Worm (Caenorhabditis elegans) whole organism, dauer: ENCODE data around the gene F53F4.18.

Experiments
- unc-62 ChIP-seq: sonication (generic microtip); optimal IDR thresholded peaks from 2 replicates; lab custom pipeline; 2017; ENCODE audit warnings: missing biosample characterization, missing genetic modification reagents, missing genetic modification characterization

Gene F53F4.18

DNA sequence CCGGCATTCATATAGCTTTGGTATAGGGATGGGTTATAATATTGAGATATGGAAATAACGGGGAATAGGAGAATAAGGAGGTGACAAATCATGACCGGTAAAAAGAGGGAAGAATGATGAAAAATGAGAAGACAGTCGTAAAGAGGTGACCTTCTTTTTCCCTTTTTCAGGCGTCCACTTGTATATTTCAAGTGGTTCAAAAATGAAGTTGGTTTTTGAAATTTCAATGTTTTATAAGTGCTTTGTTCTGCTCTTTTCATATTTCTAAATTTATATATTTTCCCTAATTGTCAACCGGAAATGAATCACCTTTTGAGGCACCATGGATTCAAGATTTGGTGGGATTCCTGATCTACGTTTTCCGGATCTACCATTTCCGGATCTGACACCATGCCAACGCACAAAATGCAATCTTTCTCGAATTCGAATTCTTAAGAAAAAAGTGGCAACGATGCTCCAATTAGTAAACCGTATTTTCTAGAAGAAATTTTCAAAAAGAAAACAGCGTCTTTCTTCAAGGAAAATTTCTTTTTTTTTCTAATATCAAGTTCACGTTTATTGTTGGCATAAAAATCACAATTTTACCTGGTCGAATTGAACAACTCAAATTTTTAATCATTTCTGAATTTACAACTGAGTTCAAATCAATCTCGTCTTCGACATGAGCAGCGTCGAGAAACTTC is at the start of gene F53F4.18, which contains the start of gene F53F4.2:
F53F4.18 (plus strand) TSS at position 633 of the 683 bp plus-strand sequence.
F53F4.2 (minus strand) TSS at position 101 of the 683 bp plus-strand sequence.
- TF ChIP-seq unc-62 (GFP tag; lab: Kevin White, UChicago): no peak

DNA sequence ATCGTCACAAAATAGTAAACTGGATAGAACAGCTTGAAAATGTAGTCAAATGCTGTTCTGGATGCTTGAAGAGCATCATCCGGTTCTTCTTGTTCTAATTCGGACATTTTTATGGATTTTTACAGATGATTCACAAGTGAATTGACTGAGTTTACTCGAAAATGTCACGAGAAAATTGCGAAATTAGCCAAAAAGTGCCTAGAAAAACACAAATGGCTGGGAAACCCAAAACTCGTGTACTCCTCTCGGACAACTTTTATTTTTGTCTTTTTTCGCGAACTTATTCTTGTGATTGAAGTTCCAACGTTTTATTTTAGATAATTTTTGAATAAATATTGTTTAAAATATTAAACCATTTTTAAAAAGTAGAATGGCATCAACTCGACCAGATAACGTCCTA is 38.3 kb upstream of the F53F4.18 start, which contains the start of the genes C56A3.4 and C56A3.5:
C56A3.4 (minus strand) TSS at position 154 of the 400 bp plus-strand sequence.
C56A3.5 (plus strand) TSS at position 367 of the 400 bp plus-strand sequence.
- no peak for TF ChIP-seq unc-62 (GFP tag; lab: Kevin White, UChicago)

- no peak for TF ChIP-seq unc-62 (GFP tag; lab: Kevin White, UChicago)
Measured at ce11 chrV:13556297-13556696, 33.6 kb upstream of the F53F4.18 start, which contains the start of gene C56A3.6. C56A3.6 (minus strand) TSS chrV:13556397.

ce11 chrV:13556746-13557145 is 33.2 kb upstream of the F53F4.18 start, which contains the start of gene cav-2:
cav-2 (plus strand) TSS chrV:13557104.
- no peak for TF ChIP-seq unc-62 (GFP tag; lab: Kevin White, UChicago)

DNA sequence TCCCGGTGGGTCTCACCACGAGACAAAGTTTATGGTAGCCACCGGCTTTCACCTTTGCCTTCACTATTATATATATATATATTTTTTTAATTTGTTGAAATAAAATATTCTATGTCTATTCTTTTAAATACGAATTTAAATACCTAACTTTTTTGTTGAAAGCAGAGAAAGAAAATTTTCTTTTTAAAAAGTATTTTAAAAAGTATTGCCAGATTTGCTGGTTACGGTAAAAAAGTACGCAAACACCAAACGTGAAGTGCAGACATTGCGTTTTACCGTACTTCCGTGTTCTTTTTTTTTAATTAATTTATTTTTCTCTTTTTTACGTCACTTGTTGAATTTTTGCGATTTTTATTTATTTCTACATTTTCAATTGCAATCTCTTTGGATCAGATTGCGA is 29.9 kb upstream of the F53F4.18 start, which contains the start of gene C56A3.8:
C56A3.8 (plus strand) TSS at position 301 of the 400 bp plus-strand sequence.
- no peak for TF ChIP-seq unc-62 (GFP tag; lab: Kevin White, UChicago)

DNA sequence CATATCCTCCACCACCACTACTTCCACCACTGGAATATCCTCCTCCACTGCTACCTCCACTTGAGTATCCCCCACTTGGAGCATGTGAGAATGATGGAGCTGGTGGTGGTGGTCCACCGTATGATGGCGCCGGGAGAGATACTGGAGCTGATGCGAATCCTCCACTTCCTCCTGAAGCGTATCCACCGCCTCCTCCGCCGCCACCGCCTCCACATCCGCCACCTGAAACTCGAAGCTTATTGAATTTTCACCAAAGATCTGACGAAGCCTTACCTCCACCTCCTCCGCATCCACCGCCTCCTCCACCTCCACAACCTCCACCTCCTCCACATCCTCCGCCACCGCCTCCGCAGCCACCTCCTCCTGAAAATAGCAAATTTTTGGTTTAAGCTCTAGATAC is 27.2 kb upstream of the F53F4.18 start:
- TF ChIP-seq unc-62 (GFP tag; lab: Kevin White, UChicago): no peak

DNA sequence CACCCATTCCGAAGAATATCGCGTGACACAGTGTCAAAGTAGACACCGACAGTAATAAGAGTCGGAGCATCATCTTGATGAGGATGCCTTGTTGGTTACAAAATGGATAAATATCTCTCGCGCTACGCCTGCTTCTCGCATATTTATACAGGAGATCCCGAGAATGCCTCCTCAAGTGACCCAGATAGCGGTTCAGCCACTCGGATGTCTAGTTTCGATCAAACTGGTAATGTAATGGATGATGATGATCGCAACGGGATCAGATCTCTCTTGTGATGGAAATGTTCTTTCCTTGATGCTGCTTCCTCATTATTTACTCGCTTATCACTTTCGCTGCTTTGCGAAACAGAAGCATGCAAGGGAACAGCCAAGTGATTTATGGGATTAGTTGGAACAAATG is 26.1 kb upstream of the F53F4.18 start, which contains the start of gene grl-17:
grl-17 (minus strand) TSS at position 101 of the 400 bp plus-strand sequence.
- no peak for TF ChIP-seq unc-62 (GFP tag; lab: Kevin White, UChicago)

- TF ChIP-seq unc-62 (GFP tag; lab: Kevin White, UChicago): no peak
Measured at ce11 chrV:13565197-13565596, 24.7 kb upstream of the F53F4.18 start.

ce11 chrV:13565781-13566180 is 24.1 kb upstream of the F53F4.18 start, which contains the start of gene slrp-1:
slrp-1 (plus strand) TSS chrV:13565863.
- no peak for TF ChIP-seq unc-62 (GFP tag; lab: Kevin White, UChicago)

ce11 chrV:13566967-13567366 is 23.0 kb upstream of the F53F4.18 start:
- no peak for TF ChIP-seq unc-62 (GFP tag; lab: Kevin White, UChicago)

ce11 chrV:13568533-13568932 is 21.4 kb upstream of the F53F4.18 start, which contains the start of the genes nuaf-1 and bir-2:
nuaf-1 (minus strand) TSS chrV:13568630.
bir-2 (plus strand) TSS chrV:13568850.
- TF ChIP-seq unc-62 (GFP tag; lab: Kevin White, UChicago): no peak

ce11 chrV:13571714-13572258 is 18.1 kb upstream of the F53F4.18 start, which contains the start of gene C50B8.4:
C50B8.4 (plus strand) TSS chrV:13572012.
- TF ChIP-seq unc-62 (GFP tag; lab: Kevin White, UChicago): no peak

ce11 chrV:13575866-13576265 is 14.1 kb upstream of the F53F4.18 start:
- TF ChIP-seq unc-62 (GFP tag; lab: Kevin White, UChicago): no peak

ce11 chrV:13576828-13577227 is 13.1 kb upstream of the F53F4.18 start:
- TF ChIP-seq unc-62 (GFP tag; lab: Kevin White, UChicago): no peak

DNA sequence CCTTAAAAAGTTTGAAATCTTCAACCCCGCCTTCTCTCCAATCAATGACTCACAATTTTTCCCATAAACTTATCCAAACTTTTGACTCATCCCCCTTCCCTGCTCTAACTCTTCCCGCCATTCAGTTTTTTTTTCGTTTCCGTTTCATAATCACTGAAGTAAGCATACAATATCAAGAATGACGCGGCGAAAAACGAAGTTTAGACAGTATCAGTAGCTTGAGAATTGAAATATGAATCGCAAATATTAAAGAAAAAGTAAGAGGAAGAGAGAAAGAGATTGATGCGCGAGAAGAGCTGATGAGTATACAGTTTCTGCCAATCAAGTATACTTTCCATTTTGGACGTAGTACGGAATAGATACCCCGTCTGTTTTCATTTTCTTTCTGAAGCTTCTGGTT is 12.5 kb upstream of the F53F4.18 start:
- no peak for TF ChIP-seq unc-62 (GFP tag; lab: Kevin White, UChicago)

ce11 chrV:13578637-13579036 is 11.3 kb upstream of the F53F4.18 start, which contains the start of gene C50B8.6:
C50B8.6 (plus strand) TSS chrV:13578972.
- TF ChIP-seq unc-62 (GFP tag; lab: Kevin White, UChicago): no peak
